Fruit fly (Drosophila melanogaster) whole organism, embryonic: ENCODE results near the gene CG42512.
A peak's percentile ranks its signal among the peaks of the same experiment; 100 is the strongest.

Source experiments
- ATbp ChIP-seq: fragments of 200-800 bp; sonication (Bioruptor generic); optimal IDR thresholded peaks from 2 replicates; lab custom pipeline; 2017; ENCODE audit warnings: missing biosample characterization, mild to moderate bottlenecking, missing genetic modification characterization, missing genetic modification reagents
- CG10366 ChIP-seq: fragments of 200-800 bp; sonication (Bioruptor generic); IDR thresholded peaks from 2 replicates; pipeline ENCODE4 v1.3.6; 2022; ENCODE audit warnings: missing biosample characterization, missing genetic modification characterization
- CG11560 ChIP-seq: fragments of 200-800 bp; sonication (Bioruptor generic); IDR thresholded peaks from 3 replicates; pipeline ENCODE4 v1.3.6; 2022; ENCODE audit warnings: missing biosample characterization, missing genetic modification characterization
- CG12744 ChIP-seq: fragments of 200-800 bp; sonication (Bioruptor generic); optimal IDR thresholded peaks from 2 replicates; lab custom pipeline; 2016; ENCODE audit warnings: missing biosample characterization, missing genetic modification characterization
- CG13123 ChIP-seq: fragments of 200-800 bp; sonication (Bioruptor generic); optimal IDR thresholded peaks from 2 replicates; lab custom pipeline; 2016; ENCODE audit warnings: missing biosample characterization, missing genetic modification characterization
- CG15073 ChIP-seq: fragments of 200-800 bp; sonication (Bioruptor generic); optimal IDR thresholded peaks from 2 replicates; lab custom pipeline; 2016; ENCODE audit warnings: missing biosample characterization, missing genetic modification characterization
- CG18011 ChIP-seq: fragments of 200-800 bp; sonication (Bioruptor generic); optimal IDR thresholded peaks from 2 replicates; lab custom pipeline; 2017; ENCODE audit warnings: missing biosample characterization, missing genetic modification characterization, mild to moderate bottlenecking, moderate library complexity, missing genotype
- CG30431 ChIP-seq: fragments of 200-800 bp; sonication (Bioruptor generic); optimal IDR thresholded peaks from 2 replicates; lab custom pipeline; 2017; ENCODE audit warnings: missing biosample characterization, missing genetic modification characterization
- CG3281 ChIP-seq: fragments of 200-800 bp; sonication (Bioruptor generic); optimal IDR thresholded peaks from 3 replicates; lab custom pipeline; 2017; ENCODE audit warnings: missing biosample characterization, mild to moderate bottlenecking, missing genetic modification characterization
- CG3407 ChIP-seq: fragments of 200-800 bp; sonication (Bioruptor generic); optimal IDR thresholded peaks from 2 replicates; lab custom pipeline; 2018; ENCODE audit warnings: missing biosample characterization, mild to moderate bottlenecking, missing genetic modification characterization
- CG43689 ChIP-seq: fragments of 200-800 bp; sonication (Bioruptor generic); IDR thresholded peaks from 2 replicates; pipeline ENCODE4 v1.3.6; 2022; ENCODE audit warnings: missing biosample characterization, missing genetic modification characterization
- CG4404 ChIP-seq: fragments of 200-800 bp; sonication (Bioruptor generic); IDR thresholded peaks from 2 replicates; pipeline ENCODE4 v1.3.6; 2022; ENCODE audit warnings: missing biosample characterization, missing genetic modification characterization
- CG4617 ChIP-seq: fragments of 200-800 bp; sonication (Bioruptor generic); optimal IDR thresholded peaks from 3 replicates; lab custom pipeline; 2016; ENCODE audit warnings: missing biosample characterization, missing genetic modification characterization, borderline replicate concordance
- CG4707 ChIP-seq: fragments of 200-800 bp; sonication (Bioruptor generic); optimal IDR thresholded peaks from 2 replicates; lab custom pipeline; 2018; ENCODE audit warnings: missing biosample characterization, mild to moderate bottlenecking, missing genetic modification characterization, moderate library complexity
- CG6689 ChIP-seq: fragments of 200-800 bp; sonication (Bioruptor generic); IDR thresholded peaks from 2 replicates; pipeline ENCODE4 v1.3.6; 2022; ENCODE audit warnings: missing biosample characterization, missing genetic modification characterization
- CG6854 ChIP-seq: fragments of 200-800 bp; sonication (Bioruptor generic); optimal IDR thresholded peaks from 3 replicates; lab custom pipeline; 2017; ENCODE audit warnings: missing biosample characterization, mild to moderate bottlenecking, missing genetic modification characterization
- CG7357 ChIP-seq: fragments of 200-800 bp; sonication (Bioruptor generic); IDR thresholded peaks from 3 replicates; pipeline ENCODE4 v1.3.6; 2022; ENCODE audit warnings: missing biosample characterization, missing genetic modification characterization
- CG7928 ChIP-seq: fragments of 200-800 bp; sonication (Bioruptor generic); optimal IDR thresholded peaks from 2 replicates; lab custom pipeline; 2017; ENCODE audit warnings: missing biosample characterization, mild to moderate bottlenecking, missing genetic modification characterization
- CG8359 ChIP-seq: fragments of 200-800 bp; sonication (Bioruptor generic); optimal IDR thresholded peaks from 2 replicates; lab custom pipeline; 2017; ENCODE audit warnings: missing biosample characterization, mild to moderate bottlenecking, missing genetic modification characterization, borderline replicate concordance
- CG9437 ChIP-seq: fragments of 200-800 bp; sonication (Bioruptor generic); optimal IDR thresholded peaks from 2 replicates; lab custom pipeline; 2018; ENCODE audit warnings: missing biosample characterization, mild to moderate bottlenecking, missing genetic modification characterization
- CoRest ChIP-seq: fragments of 200-800 bp; sonication (Bioruptor generic); optimal IDR thresholded peaks from 3 replicates; lab custom pipeline; 2018; ENCODE audit warnings: missing biosample characterization, mild to moderate bottlenecking, missing genetic modification characterization, moderate library complexity
- Doc3 ChIP-seq: fragments of 200-800 bp; sonication (Bioruptor generic); IDR thresholded peaks from 3 replicates; pipeline ENCODE4 v1.3.6; 2022; ENCODE audit warnings: missing biosample characterization, missing genetic modification characterization; ENCODE audit not compliant: partially characterized antibody
- Dp ChIP-seq: fragments of 200-800 bp; sonication (Bioruptor generic); optimal IDR thresholded peaks from 2 replicates; lab custom pipeline; 2018; ENCODE audit warnings: missing biosample characterization, mild to moderate bottlenecking, missing genetic modification characterization, moderate library complexity
- E2f1 ChIP-seq: fragments of 200-800 bp; sonication (Bioruptor generic); IDR thresholded peaks from 2 replicates; pipeline ENCODE4 v1.3.6; 2022; ENCODE audit warnings: missing biosample characterization, missing genetic modification characterization
- Lhr ChIP-seq: fragments of 200-800 bp; sonication (Bioruptor generic); optimal IDR thresholded peaks from 3 replicates; lab custom pipeline; 2017; ENCODE audit warnings: mild to moderate bottlenecking, missing biosample characterization, missing genetic modification reagents, missing genetic modification characterization
- NC2β ChIP-seq: fragments of 200-800 bp; sonication (Bioruptor generic); optimal IDR thresholded peaks from 2 replicates; lab custom pipeline; 2016; ENCODE audit warnings: missing biosample characterization, missing genetic modification characterization
- Sin3A ChIP-seq: fragments of >200 bp; optimal IDR thresholded peaks from 2 replicates; lab custom pipeline; 2018
- Six4 ChIP-seq: fragments of 200-800 bp; sonication (Bioruptor generic); optimal IDR thresholded peaks from 2 replicates; lab custom pipeline; 2016; ENCODE audit warnings: missing biosample characterization, missing genetic modification characterization
- al ChIP-seq: fragments of 200-800 bp; sonication (Bioruptor generic); IDR thresholded peaks from 2 replicates; pipeline ENCODE4 v1.3.6; 2022; ENCODE audit warnings: missing biosample characterization, missing genetic modification characterization
- az2 ChIP-seq: fragments of 200-800 bp; sonication (Bioruptor generic); optimal IDR thresholded peaks from 3 replicates; lab custom pipeline; 2016; ENCODE audit warnings: missing biosample characterization, missing genetic modification characterization
- br ChIP-seq: fragments of >200 bp; optimal IDR thresholded peaks from 2 replicates; lab custom pipeline; 2017
- bsh ChIP-seq, 2 experiments: fragments of 200-800 bp; sonication (Bioruptor generic); optimal IDR thresholded peaks; 2 replicates each; lab custom pipeline; 2017 to 2018; ENCODE audit warnings: mild to moderate bottlenecking in 2 of 2, missing biosample characterization in 2 of 2, missing genetic modification characterization in 2 of 2, moderate library complexity in 1 of 2
- btn ChIP-seq: fragments of 200-800 bp; sonication (Bioruptor generic); optimal IDR thresholded peaks from 2 replicates; lab custom pipeline; 2016; ENCODE audit warnings: missing biosample characterization, missing genetic modification characterization
- cg ChIP-seq: fragments of 200-800 bp; sonication (Bioruptor generic); optimal IDR thresholded peaks from 3 replicates; lab custom pipeline; 2019; ENCODE audit warnings: missing biosample characterization, mild to moderate bottlenecking, missing genetic modification characterization, moderate library complexity
- crol ChIP-seq: fragments of 200-800 bp; sonication (Bioruptor generic); IDR thresholded peaks from 2 replicates; pipeline ENCODE4 v1.3.6; 2022; ENCODE audit warnings: missing biosample characterization, missing genetic modification characterization
- dm ChIP-seq: fragments of 200-800 bp; sonication (Bioruptor generic); optimal IDR thresholded peaks from 3 replicates; lab custom pipeline; 2016; ENCODE audit warnings: missing biosample characterization, missing genetic modification characterization
- gfzf ChIP-seq: fragments of 200-800 bp; sonication (Bioruptor generic); optimal IDR thresholded peaks from 2 replicates; lab custom pipeline; 2016; ENCODE audit warnings: missing biosample characterization, mild to moderate bottlenecking, missing genetic modification characterization, moderate library complexity
- hb ChIP-seq: fragments of 200-800 bp; sonication (Bioruptor generic); IDR thresholded peaks from 3 replicates; pipeline ENCODE4 v1.3.6; 2022; ENCODE audit warnings: missing biosample characterization, missing genetic modification characterization; ENCODE audit not compliant: partially characterized antibody
- hth ChIP-seq: fragments of >200 bp; optimal IDR thresholded peaks from 2 replicates; lab custom pipeline; 2017; ENCODE audit warnings: inconsistent platforms
- lab ChIP-seq: fragments of 200-800 bp; sonication (Bioruptor generic); optimal IDR thresholded peaks from 3 replicates; lab custom pipeline; 2017; ENCODE audit warnings: missing biosample characterization, missing genetic modification characterization, mild to moderate bottlenecking, moderate library complexity, missing genetic modification reagents
- luna ChIP-seq: fragments of 200-800 bp; sonication (Bioruptor generic); optimal IDR thresholded peaks from 2 replicates; lab custom pipeline; 2016; ENCODE audit warnings: missing biosample characterization, missing genetic modification characterization
- nerfin-2 ChIP-seq: fragments of 200-800 bp; sonication (Bioruptor generic); IDR thresholded peaks from 2 replicates; pipeline ENCODE4 v1.3.6; 2022; ENCODE audit warnings: missing biosample characterization, missing genetic modification characterization; ENCODE audit not compliant: partially characterized antibody
- pfk ChIP-seq: fragments of 200-800 bp; sonication (Bioruptor generic); optimal IDR thresholded peaks from 2 replicates; lab custom pipeline; 2018; ENCODE audit warnings: missing biosample characterization, mild to moderate bottlenecking, missing genetic modification characterization, moderate library complexity
- pita ChIP-seq: fragments of 200-800 bp; sonication (Bioruptor generic); optimal IDR thresholded peaks from 2 replicates; lab custom pipeline; 2017; ENCODE audit warnings: missing biosample characterization, mild to moderate bottlenecking, missing genetic modification characterization
- pzg ChIP-seq: fragments of 200-800 bp; sonication (Bioruptor generic); optimal IDR thresholded peaks from 3 replicates; lab custom pipeline; 2018; ENCODE audit warnings: missing biosample characterization, mild to moderate bottlenecking, missing genetic modification characterization, moderate library complexity
- rib ChIP-seq: fragments of 200-800 bp; sonication (Bioruptor generic); IDR thresholded peaks from 2 replicates; pipeline ENCODE4 v1.3.6; 2022; ENCODE audit warnings: missing biosample characterization, missing genetic modification characterization
- salm ChIP-seq: fragments of 200-800 bp; sonication (Bioruptor generic); optimal IDR thresholded peaks from 2 replicates; lab custom pipeline; 2018; ENCODE audit warnings: missing biosample characterization, mild to moderate bottlenecking, missing genetic modification characterization
- tgo ChIP-seq: fragments of 200-800 bp; sonication (Bioruptor generic); IDR thresholded peaks from 3 replicates; pipeline ENCODE4 v1.3.6; 2022; ENCODE audit warnings: missing biosample characterization, missing genetic modification characterization
- vfl ChIP-seq: fragments of 200-800 bp; sonication (Bioruptor generic); optimal IDR thresholded peaks from 2 replicates; lab custom pipeline; 2016; ENCODE audit warnings: missing biosample characterization, missing genetic modification characterization

CG42512 gene

dm6 chrX:16637594-16638485 is 13.3 kb upstream of the CG42512 start, which contains the start of gene RpS19a:
RpS19a (plus strand) TSS chrX:16637894.
- TF ChIP-seq CG30431 (peak; percentile 62), hth (lab: Kevin White, UChicago) (no peak), pzg (GFP tag; lab: Kevin White, UChicago) (no peak), btn (GFP tag; lab: Kevin White, UChicago) (peak; percentile 43), Doc3 (GFP tag; lab: Robert Waterston, UW) (no peak), vfl (peak; percentile 32), CG4707 (GFP tag; lab: Kevin White, UChicago) (peak; percentile 88), ATbp (GFP tag; lab: Kevin White, UChicago) (peak; percentile 83), CG18011 (GFP tag; lab: Kevin White, UChicago) (peak; percentile 63), salm (tag; lab: Kevin White, UChicago) (peak; percentile 78), CG4404 (GFP tag; lab: Robert Waterston, UW) (no peak), CG10366 (GFP tag; lab: Robert Waterston, UW) (peak; percentile 70), pfk (GFP tag; lab: Kevin White, UChicago) (peak; percentile 80), tgo (GFP tag; lab: Robert Waterston, UW) (peak; percentile 51; the same call in 2 of the 3 replicates), pita (no peak), CG8359 (peak; percentile 61), CG9437 (GFP tag; lab: Kevin White, UChicago) (peak; percentile 74), CG4617 (GFP tag; lab: Kevin White, UChicago) (peak; percentile 32), E2f1 (GFP tag; lab: Robert Waterston, UW) (peak; percentile 61), crol (GFP tag; lab: Robert Waterston, UW) (0 out of 2 replicates have a peak, but pooled peaks have one; percentile 21), hb (GFP tag; lab: Robert Waterston, UW) (no peak), az2 (GFP tag; lab: Kevin White, UChicago) (peak; percentile 35), Six4 (GFP tag; lab: Kevin White, UChicago) (no peak), CG11560 (tag; lab: Robert Waterston, UW) (peak; percentile 96), CG43689 (peak; percentile 68; the same call in 1 of the 2 replicates), al (GFP tag; lab: Robert Waterston, UW) (no peak), CoRest (tag; lab: Kevin White, UChicago) (peak; percentile 57), bsh (GFP tag; optimal IDR thresholded peaks at IDR 0.05; lab: Kevin White, UChicago) (peak; percentile 15 to 64), CG6854 (GFP tag; lab: Kevin White, UChicago) (peak; percentile 80), NC2β (GFP tag; lab: Kevin White, UChicago) (peak; percentile 87), CG15073 (GFP tag; lab: Kevin White, UChicago) (no peak), br (lab: Kevin White, UChicago) (no peak), luna (GFP tag; lab: Kevin White, UChicago) (peak; percentile 38), CG12744 (no peak), Dp (GFP tag; lab: Kevin White, UChicago) (peak; percentile 40), Sin3A (peak; percentile 49), lab (GFP tag; lab: Kevin White, UChicago) (peak; percentile 94), CG3407 (GFP tag; lab: Kevin White, UChicago) (peak; percentile 67), gfzf (GFP tag; lab: Kevin White, UChicago) (no peak), CG7357 (GFP tag; lab: Robert Waterston, UW) (no peak), nerfin-2 (GFP tag; lab: Robert Waterston, UW) (no peak), Lhr (GFP tag; lab: Kevin White, UChicago) (peak; percentile 55), cg (GFP tag; lab: Kevin White, UChicago) (peak; percentile 72), dm (GFP tag; lab: Kevin White, UChicago) (peak; percentile 85), CG3281 (peak; percentile 87), CG7928 (GFP tag; lab: Kevin White, UChicago) (peak; percentile 26), rib (GFP tag; lab: Robert Waterston, UW) (peak; percentile 56), CG6689 (GFP tag; lab: Robert Waterston, UW) (peak; percentile 59), CG13123 (GFP tag; lab: Kevin White, UChicago) (peak; percentile 91)
